Fruit fly (Drosophila melanogaster) whole organism, embryonic: ENCODE data around the gene haf.

ENCODE experiments used
- Antp ChIP-seq: fragments of 200-800 bp; sonication (Bioruptor generic); optimal IDR thresholded peaks from 3 replicates; lab custom pipeline; 2016; ENCODE audit warnings: missing biosample characterization, missing genetic modification characterization
- Atf3 ChIP-seq: fragments of 200-800 bp; sonication (Bioruptor generic); optimal IDR thresholded peaks from 3 replicates; lab custom pipeline; 2016; ENCODE audit warnings: missing biosample characterization, missing genetic modification characterization
- Awh ChIP-seq: fragments of 200-800 bp; sonication (Bioruptor generic); IDR thresholded peaks from 2 replicates; pipeline ENCODE4, ENCODE4 v1.3.6; 2022; ENCODE audit warnings: missing biosample characterization, missing genetic modification characterization
- B-H2 ChIP-seq: fragments of 200-800 bp; sonication (Bioruptor generic); optimal IDR thresholded peaks from 2 replicates; lab custom pipeline; 2018; ENCODE audit warnings: missing biosample characterization, mild to moderate bottlenecking, missing genetic modification characterization
- CG10321 ChIP-seq: fragments of 200-800 bp; sonication (Bioruptor generic); IDR thresholded peaks from 2 replicates; pipeline ENCODE4 v1.3.6; 2022; ENCODE audit warnings: missing biosample characterization, missing genetic modification characterization
- CG11504 ChIP-seq: fragments of 200-800 bp; sonication (Bioruptor generic); optimal IDR thresholded peaks from 3 replicates; lab custom pipeline; 2019; ENCODE audit warnings: missing biosample characterization, mild to moderate bottlenecking, missing genetic modification characterization, moderate library complexity
- CG12071 ChIP-seq: fragments of 200-800 bp; sonication (Bioruptor generic); optimal IDR thresholded peaks from 3 replicates; lab custom pipeline; 2018; ENCODE audit warnings: missing biosample characterization, mild to moderate bottlenecking, missing genetic modification characterization
- CG12219 ChIP-seq: fragments of 200-800 bp; sonication (Bioruptor generic); optimal IDR thresholded peaks from 3 replicates; lab custom pipeline; 2018; ENCODE audit warnings: missing biosample characterization, mild to moderate bottlenecking, missing genetic modification characterization
- CG12236 ChIP-seq: fragments of 200-800 bp; sonication (Bioruptor generic); optimal IDR thresholded peaks from 2 replicates; lab custom pipeline; 2016; ENCODE audit warnings: missing biosample characterization, missing genetic modification characterization
- CG12744 ChIP-seq: fragments of 200-800 bp; sonication (Bioruptor generic); optimal IDR thresholded peaks from 2 replicates; lab custom pipeline; 2016; ENCODE audit warnings: missing biosample characterization, missing genetic modification characterization
- CG14014 ChIP-seq: fragments of 200-800 bp; sonication (Bioruptor generic); IDR thresholded peaks from 2 replicates; pipeline ENCODE4 v1.3.6; 2022; ENCODE audit warnings: missing biosample characterization, missing genetic modification characterization
- CG1529 ChIP-seq: fragments of 200-800 bp; sonication (Bioruptor generic); optimal IDR thresholded peaks from 3 replicates; lab custom pipeline; 2018; ENCODE audit warnings: missing biosample characterization, missing genetic modification characterization
- CG31365 ChIP-seq: fragments of 200-800 bp; sonication (Bioruptor generic); optimal IDR thresholded peaks from 2 replicates; lab custom pipeline; 2018; ENCODE audit warnings: missing biosample characterization, mild to moderate bottlenecking, missing genetic modification characterization
- CG3407 ChIP-seq: fragments of 200-800 bp; sonication (Bioruptor generic); optimal IDR thresholded peaks from 2 replicates; lab custom pipeline; 2018; ENCODE audit warnings: missing biosample characterization, mild to moderate bottlenecking, missing genetic modification characterization
- CG34376 ChIP-seq: fragments of 200-800 bp; sonication (Bioruptor generic); optimal IDR thresholded peaks from 2 replicates; lab custom pipeline; 2018; ENCODE audit warnings: missing biosample characterization, mild to moderate bottlenecking, missing genetic modification characterization
- CG4360 ChIP-seq: fragments of 200-800 bp; sonication (Bioruptor generic); IDR thresholded peaks from 2 replicates; pipeline ENCODE4 v1.3.6; 2022; ENCODE audit warnings: missing biosample characterization, missing genetic modification characterization
- CG4617 ChIP-seq: fragments of 200-800 bp; sonication (Bioruptor generic); optimal IDR thresholded peaks from 3 replicates; lab custom pipeline; 2016; ENCODE audit warnings: missing biosample characterization, missing genetic modification characterization, borderline replicate concordance
- CG4707 ChIP-seq: fragments of 200-800 bp; sonication (Bioruptor generic); optimal IDR thresholded peaks from 2 replicates; lab custom pipeline; 2018; ENCODE audit warnings: missing biosample characterization, mild to moderate bottlenecking, missing genetic modification characterization, moderate library complexity
- CG4820 ChIP-seq: fragments of 200-800 bp; sonication (Bioruptor generic); optimal IDR thresholded peaks from 3 replicates; lab custom pipeline; 2016; ENCODE audit warnings: missing biosample characterization, missing genetic modification characterization
- CG5180 ChIP-seq: fragments of 200-800 bp; sonication (Bioruptor generic); optimal IDR thresholded peaks from 3 replicates; lab custom pipeline; 2017; ENCODE audit warnings: missing biosample characterization, missing genetic modification characterization, mild to moderate bottlenecking, moderate library complexity, missing genetic modification reagents
- CG5245 ChIP-seq: fragments of 200-800 bp; sonication (Bioruptor generic); optimal IDR thresholded peaks from 3 replicates; lab custom pipeline; 2016; ENCODE audit warnings: missing biosample characterization, missing genetic modification characterization
- CG6654 ChIP-seq: fragments of 200-800 bp; sonication (Bioruptor generic); optimal IDR thresholded peaks from 2 replicates; lab custom pipeline; 2017; ENCODE audit warnings: missing biosample characterization, mild to moderate bottlenecking, missing genetic modification characterization
- CG7271 ChIP-seq: fragments of 200-800 bp; sonication (Bioruptor generic); optimal IDR thresholded peaks from 2 replicates; lab custom pipeline; 2018; ENCODE audit warnings: missing biosample characterization, mild to moderate bottlenecking, missing genetic modification characterization, moderate library complexity
- CG7745 ChIP-seq: fragments of 200-800 bp; sonication (Bioruptor generic); optimal IDR thresholded peaks from 2 replicates; lab custom pipeline; 2018; ENCODE audit warnings: missing biosample characterization, mild to moderate bottlenecking, missing genetic modification characterization, moderate library complexity
- CG7839 ChIP-seq: fragments of 200-800 bp; sonication (Bioruptor generic); optimal IDR thresholded peaks from 3 replicates; lab custom pipeline; 2018; ENCODE audit warnings: missing biosample characterization, mild to moderate bottlenecking, missing genetic modification characterization, moderate library complexity
- CG8388 ChIP-seq: fragments of 200-800 bp; sonication (Bioruptor generic); optimal IDR thresholded peaks from 2 replicates; lab custom pipeline; 2019; ENCODE audit warnings: missing biosample characterization, mild to moderate bottlenecking, missing genetic modification characterization, moderate library complexity
- Dip2 ChIP-seq: fragments of 200-800 bp; sonication (Bioruptor generic); IDR thresholded peaks from 2 replicates; pipeline ENCODE4 v1.3.6; 2022; ENCODE audit warnings: missing biosample characterization, missing genetic modification characterization
- Fer3 ChIP-seq: fragments of 200-800 bp; sonication (Bioruptor generic); optimal IDR thresholded peaks from 2 replicates; lab custom pipeline; 2018; ENCODE audit warnings: missing biosample characterization, mild to moderate bottlenecking, missing genetic modification characterization, moderate library complexity
- H2.0 ChIP-seq: fragments of 200-800 bp; sonication (Bioruptor generic); IDR thresholded peaks from 2 replicates; pipeline ENCODE4 v1.3.6; 2022; ENCODE audit warnings: missing biosample characterization, missing genetic modification characterization
- HLH54F ChIP-seq: fragments of 200-800 bp; sonication (Bioruptor generic); optimal IDR thresholded peaks from 3 replicates; lab custom pipeline; 2016; ENCODE audit warnings: missing biosample characterization, missing genetic modification characterization
- Hr39 ChIP-seq: fragments of >200 bp; optimal IDR thresholded peaks from 2 replicates; lab custom pipeline; 2017
- Hr51 ChIP-seq, 2 experiments: fragments of 200-800 bp; sonication (Bioruptor generic); optimal IDR thresholded peaks; 2 replicates in 1 of 2; 3 replicates in 1 of 2; lab custom pipeline; 2016 to 2018; ENCODE audit warnings: missing biosample characterization in 2 of 2, missing genetic modification characterization in 2 of 2, mild to moderate bottlenecking in 1 of 2, moderate library complexity in 1 of 2
- MESR4 ChIP-seq: fragments of 200-800 bp; sonication (Bioruptor generic); optimal IDR thresholded peaks from 2 replicates; lab custom pipeline; 2018; ENCODE audit warnings: missing biosample characterization, mild to moderate bottlenecking, missing genetic modification characterization, moderate library complexity
- MTF-1 ChIP-seq: fragments of 200-800 bp; sonication (Bioruptor generic); optimal IDR thresholded peaks from 2 replicates; lab custom pipeline; 2018; ENCODE audit warnings: missing biosample characterization, mild to moderate bottlenecking, missing genetic modification characterization, borderline replicate concordance
- Myb ChIP-seq: fragments of 200-800 bp; sonication (Bioruptor generic); optimal IDR thresholded peaks from 2 replicates; lab custom pipeline; 2016; ENCODE audit warnings: missing biosample characterization, missing genetic modification characterization
- Rfx ChIP-seq: fragments of 200-800 bp; sonication (Bioruptor generic); IDR thresholded peaks from 2 replicates; pipeline ENCODE4 v1.3.6; 2022; ENCODE audit warnings: missing biosample characterization, missing genetic modification characterization
- Rx ChIP-seq: fragments of 200-800 bp; sonication (Bioruptor generic); IDR thresholded peaks from 2 replicates; pipeline ENCODE4 v1.3.6; 2022; ENCODE audit warnings: missing biosample characterization, missing genetic modification characterization
- Trl ChIP-seq, 3 experiments: fragments of >200 bp in 2 of 3; fragments of 200-800 bp in 1 of 3; sonication (Bioruptor generic) in 1 of 3; optimal IDR thresholded peaks; 2 replicates in 1 of 3; 3 replicates in 2 of 3; lab custom pipeline; 2016 to 2017; ENCODE audit warnings: missing biosample characterization in 1 of 3, missing genetic modification characterization in 1 of 3
- ap ChIP-seq: fragments of 200-800 bp; sonication (Bioruptor generic); IDR thresholded peaks from 2 replicates; pipeline ENCODE4 v1.3.6; 2022; ENCODE audit warnings: missing biosample characterization, missing genetic modification characterization
- bab2 ChIP-seq: fragments of 200-800 bp; sonication (Bioruptor generic); optimal IDR thresholded peaks from 2 replicates; lab custom pipeline; 2016; ENCODE audit warnings: missing biosample characterization, missing genetic modification characterization
- bigmax ChIP-seq: fragments of 200-800 bp; sonication (Bioruptor generic); optimal IDR thresholded peaks from 2 replicates; lab custom pipeline; 2018; ENCODE audit warnings: missing biosample characterization, mild to moderate bottlenecking, missing genetic modification characterization
- kay ChIP-seq: fragments of 200-800 bp; sonication (Bioruptor generic); optimal IDR thresholded peaks from 2 replicates; lab custom pipeline; 2016; ENCODE audit warnings: missing biosample characterization, missing genetic modification characterization
- nerfin-2 ChIP-seq: fragments of 200-800 bp; sonication (Bioruptor generic); IDR thresholded peaks from 2 replicates; pipeline ENCODE4 v1.3.6; 2022; ENCODE audit warnings: missing biosample characterization, missing genetic modification characterization; ENCODE audit not compliant: partially characterized antibody
- nom ChIP-seq: fragments of 200-800 bp; sonication (Bioruptor generic); optimal IDR thresholded peaks from 2 replicates; lab custom pipeline; 2017; ENCODE audit warnings: missing biosample characterization, missing genetic modification characterization, mild to moderate bottlenecking, moderate library complexity, missing genetic modification reagents
- p53 ChIP-seq: fragments of 200-800 bp; sonication (Bioruptor generic); optimal IDR thresholded peaks from 2 replicates; lab custom pipeline; 2016; ENCODE audit warnings: missing biosample characterization, missing genetic modification characterization
- peb ChIP-seq: fragments of 200-800 bp; sonication (Bioruptor generic); IDR thresholded peaks from 2 replicates; pipeline ENCODE4 v1.3.6; 2022; ENCODE audit warnings: missing biosample characterization, missing genetic modification characterization
- scrt ChIP-seq: fragments of 200-800 bp; sonication (Bioruptor generic); optimal IDR thresholded peaks from 2 replicates; lab custom pipeline; 2018; ENCODE audit warnings: missing biosample characterization, mild to moderate bottlenecking, missing genetic modification characterization, moderate library complexity
- slp2 ChIP-seq: fragments of 200-800 bp; sonication (Bioruptor generic); optimal IDR thresholded peaks from 2 replicates; lab custom pipeline; 2016; ENCODE audit warnings: missing biosample characterization, missing genetic modification characterization
- tgo ChIP-seq: fragments of 200-800 bp; sonication (Bioruptor generic); IDR thresholded peaks from 3 replicates; pipeline ENCODE4 v1.3.6; 2022; ENCODE audit warnings: missing biosample characterization, missing genetic modification characterization

haf gene

dm6 chr2L:1643252-1643864 is 88.4 kb downstream of the haf start (continued):
- TF ChIP-seq CG6654 (GFP tag; lab: Kevin White, UChicago) (peak; percentile 91), CG12744 (GFP tag; lab: Kevin White, UChicago) (peak; percentile 86), Myb (GFP tag; lab: Kevin White, UChicago) (peak; percentile 78), ap (GFP tag; lab: Robert Waterston, UW) (peak; percentile 95), CG4820 (GFP tag; lab: Kevin White, UChicago) (peak; percentile 95), peb (peak; percentile 89), CG12071 (GFP tag; lab: Kevin White, UChicago) (peak; percentile 95), CG10321 (GFP tag; lab: Robert Waterston, UW) (peak; percentile 90), MESR4 (peak; percentile 32), slp2 (GFP tag; lab: Kevin White, UChicago) (peak; percentile 87), CG7271 (tag; lab: Kevin White, UChicago) (peak; percentile 56), CG4707 (GFP tag; lab: Kevin White, UChicago) (peak; percentile 79), CG1529 (GFP tag; lab: Kevin White, UChicago) (peak; percentile 92), CG7745 (tag; lab: Kevin White, UChicago) (peak; percentile 14), scrt (GFP tag; lab: Kevin White, UChicago) (peak; percentile 95), nom (GFP tag; lab: Kevin White, UChicago) (peak; percentile 71), nerfin-2 (GFP tag; lab: Robert Waterston, UW) (no peak), bigmax (GFP tag; lab: Kevin White, UChicago) (peak; percentile 45), CG11504 (tag; lab: Kevin White, UChicago) (peak; percentile 98), bab2 (GFP tag; lab: Kevin White, UChicago) (peak; percentile 85), B-H2 (GFP tag; lab: Kevin White, UChicago) (peak; percentile 96), Atf3 (GFP tag; lab: Kevin White, UChicago) (peak; percentile 78), Trl (optimal IDR thresholded peaks at IDR 0.05; lab: Kevin White, UChicago) (peak; percentile 40 to 78), Trl (GFP tag; optimal IDR thresholded peaks at IDR 0.05; lab: Kevin White, UChicago) (peak; percentile 84), MTF-1 (peak; percentile 91), CG34376 (GFP tag; lab: Kevin White, UChicago) (peak; percentile 99), Rfx (GFP tag; lab: Robert Waterston, UW) (peak; percentile 98), tgo (peak; percentile 98), p53 (GFP tag; lab: Kevin White, UChicago) (peak; percentile 60), CG4360 (GFP tag; lab: Robert Waterston, UW) (no peak), Antp (GFP tag; lab: Kevin White, UChicago) (peak; percentile 75), Awh (GFP tag; lab: Robert Waterston, UW) (peak; percentile 96), HLH54F (GFP tag; lab: Kevin White, UChicago) (peak; percentile 88), H2.0 (GFP tag; lab: Robert Waterston, UW) (peak; percentile 94), CG3407 (peak; percentile 94), CG12219 (GFP tag; lab: Kevin White, UChicago) (peak; percentile 96), Rx (GFP tag; lab: Robert Waterston, UW) (peak; percentile 91), Hr39 (peak; percentile 85), CG5245 (peak; percentile 91), CG31365 (tag; lab: Kevin White, UChicago) (peak; percentile 83), CG5180 (GFP tag; lab: Kevin White, UChicago) (peak; percentile 93), Hr51 (GFP tag; optimal IDR thresholded peaks at IDR 0.05; lab: Kevin White, UChicago) (peak; percentile 77 to 99), CG14014 (GFP tag; lab: Robert Waterston, UW) (peak; percentile 97), CG4617 (GFP tag; lab: Kevin White, UChicago) (peak; percentile 76), kay (GFP tag; lab: Kevin White, UChicago) (peak; percentile 93), CG7839 (tag; lab: Kevin White, UChicago) (peak; percentile 99), CG8388 (GFP tag; lab: Kevin White, UChicago) (peak; percentile 96), Fer3 (peak; percentile 98), CG12236 (GFP tag; lab: Kevin White, UChicago) (peak; percentile 76), Dip2 (GFP tag; lab: Robert Waterston, UW) (peak; percentile 70; the same call in 1 of the 2 replicates)
